Fruit fly (Drosophila melanogaster): Measurements from ENCODE around the gene sll.

Gene sll

DNA sequence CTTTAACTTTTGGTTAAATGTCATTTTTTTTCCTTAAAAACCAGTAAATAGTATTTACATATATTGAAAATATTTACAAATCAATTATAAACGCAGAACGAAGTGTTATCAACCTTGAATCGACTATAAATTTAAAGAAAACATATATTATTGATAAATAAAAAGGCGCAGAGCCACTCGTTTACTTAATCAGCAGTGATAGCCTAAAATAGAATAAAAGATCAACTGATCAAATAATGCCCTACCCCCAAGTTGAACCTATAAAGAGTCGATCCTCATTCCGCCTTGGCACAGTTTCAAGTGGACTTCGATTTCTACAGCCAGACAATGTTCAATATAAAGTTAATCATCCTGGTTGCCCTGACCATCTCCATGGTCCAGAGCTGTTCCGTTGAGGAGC lies 9.7 kb upstream of the sll start, which contains the start of gene CG7606:
Gene CG7606 (plus strand): TSS at position 301 of the 400 bp plus-strand sequence.
- no peak for TF ChIP-seq topi (GFP tag; optimal IDR thresholded peaks at IDR 0.05)
- TF ChIP-seq CG4318 (GFP tag; optimal IDR thresholded peaks at IDR 0.05): no peak
- TF ChIP-seq CG6854 (GFP tag; optimal IDR thresholded peaks at IDR 0.05): no peak
- TF ChIP-seq Hr4 (GFP tag; optimal IDR thresholded peaks at IDR 0.05): no peak
- TF ChIP-seq achi (GFP tag; optimal IDR thresholded peaks at IDR 0.05): no peak
- no peak for TF ChIP-seq Ets21C (GFP tag; optimal IDR thresholded peaks at IDR 0.05)
- no peak for TF ChIP-seq dac (GFP tag; optimal IDR thresholded peaks at IDR 0.05)
- TF ChIP-seq CG16779 (tag; optimal IDR thresholded peaks at IDR 0.05): no peak
- TF ChIP-seq CG6792 (GFP tag; optimal IDR thresholded peaks at IDR 0.05): no peak
- no peak for TF ChIP-seq Blimp-1 (GFP tag; optimal IDR thresholded peaks at IDR 0.05)
- TF ChIP-seq CG6163 (GFP tag; IDR thresholded peaks at IDR 0.05): no peak
- TF ChIP-seq vri (GFP tag; optimal IDR thresholded peaks at IDR 0.05): no peak
- TF ChIP-seq CG34406 (GFP tag; optimal IDR thresholded peaks at IDR 0.05): no peak
- no peak for TF ChIP-seq svp (GFP tag)
- no peak for TF ChIP-seq CG15336 (GFP tag; IDR thresholded peaks at IDR 0.05)

DNA sequence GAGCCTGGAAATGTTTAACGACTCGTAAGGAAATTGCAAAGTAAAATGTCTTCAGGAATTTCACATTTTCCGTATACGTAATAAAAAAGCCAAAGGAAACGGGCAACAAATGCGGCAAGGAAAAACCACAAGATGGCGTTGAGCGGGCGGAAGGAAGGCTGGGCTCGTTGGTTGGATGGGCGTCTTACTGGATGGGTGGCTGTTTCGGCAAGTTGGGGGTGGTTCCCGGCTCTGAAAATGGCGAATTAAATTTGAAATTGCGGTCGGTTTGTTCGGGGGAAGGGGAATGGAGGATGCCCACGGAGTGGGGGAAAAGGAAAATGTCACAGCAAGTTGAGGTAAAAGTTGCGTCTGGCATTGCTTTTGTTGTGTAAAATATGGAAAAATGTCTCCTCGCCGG lies 6.2 kb upstream of the sll start:
- no peak for TF ChIP-seq acj6 (GFP tag; optimal IDR thresholded peaks at IDR 0.05)
- no peak for TF ChIP-seq CG4318 (GFP tag; optimal IDR thresholded peaks at IDR 0.05)
- TF ChIP-seq Sox15 (GFP tag; optimal IDR thresholded peaks at IDR 0.05): no peak
- no peak for TF ChIP-seq CG11294 (GFP tag; IDR thresholded peaks at IDR 0.05)
- no peak for TF ChIP-seq CG6854 (GFP tag; optimal IDR thresholded peaks at IDR 0.05)
- no peak for TF ChIP-seq CG9139 (GFP tag; optimal IDR thresholded peaks at IDR 0.05)
- TF ChIP-seq CG32006 (GFP tag; optimal IDR thresholded peaks at IDR 0.05): no peak
- no peak for TF ChIP-seq CG10669 (GFP tag; optimal IDR thresholded peaks at IDR 0.05)
- TF ChIP-seq CG8319 (GFP tag; optimal IDR thresholded peaks at IDR 0.05): no peak

DNA sequence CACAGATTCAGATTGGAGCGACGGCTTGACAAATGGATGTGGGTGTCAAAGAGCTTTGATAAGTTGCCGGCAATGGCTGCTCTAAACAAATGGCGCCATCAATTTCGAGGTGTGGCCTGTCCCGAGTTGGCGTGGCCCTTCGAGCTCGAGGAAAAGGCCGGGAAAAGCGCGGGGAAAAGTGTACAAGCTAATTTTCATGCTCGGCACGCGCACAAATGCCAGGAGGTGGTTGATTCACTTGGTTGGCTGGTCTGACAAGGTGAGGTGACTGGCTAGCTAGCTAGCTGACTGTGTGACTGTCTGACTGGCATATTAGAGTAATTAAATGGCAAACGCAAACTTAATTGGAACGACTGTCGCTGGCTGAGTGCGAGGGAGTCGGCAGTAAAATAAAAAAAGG lies 4.0 kb upstream of the sll start:
- TF ChIP-seq svp (GFP tag) (peak; percentile 3), Eip75B (GFP tag; optimal IDR thresholded peaks at IDR 0.05) (no peak)

DNA sequence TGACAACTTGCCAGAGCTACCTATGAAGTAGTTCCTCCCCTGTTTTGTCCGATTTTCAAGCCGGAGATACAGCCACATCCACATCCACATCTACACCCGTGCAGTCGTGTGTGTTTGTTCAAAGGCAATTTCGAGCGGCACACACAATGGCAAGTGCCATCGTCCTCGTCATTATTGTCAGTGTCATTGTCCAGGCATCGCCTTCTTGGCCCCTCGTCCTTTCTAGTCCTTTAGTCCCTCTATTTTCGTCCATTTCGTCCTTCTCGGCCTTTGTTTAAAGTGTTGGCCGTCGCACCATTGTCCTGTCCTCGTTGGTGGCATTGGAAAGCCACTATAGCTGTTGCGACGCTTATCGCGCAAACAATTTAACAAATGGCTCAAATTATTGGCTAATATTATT lies 2.9 kb upstream of the sll start:
- TF ChIP-seq Hr39 (GFP tag; optimal IDR thresholded peaks at IDR 0.05) (no peak), CG10631 (GFP tag; optimal IDR thresholded peaks at IDR 0.05) (no peak)

DNA sequence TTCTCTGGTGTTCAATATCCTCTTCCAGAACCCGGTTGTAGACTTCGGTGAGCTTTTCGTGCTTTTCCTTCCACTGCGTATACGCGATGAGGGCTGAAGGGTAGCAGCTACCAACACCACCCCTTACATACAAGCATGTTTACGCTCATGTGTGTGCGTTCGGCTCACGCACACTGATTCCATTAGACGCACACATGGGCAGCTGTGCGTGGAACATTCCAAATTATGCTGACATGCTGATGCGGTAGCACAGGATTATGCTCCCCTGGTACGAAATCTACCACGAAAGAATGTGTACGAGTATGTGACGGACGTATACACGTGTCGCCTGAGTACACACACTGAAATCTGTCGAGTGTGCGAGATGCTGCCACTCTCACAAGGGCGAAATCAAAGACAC lies 2.2 kb upstream of the sll start:
- TF ChIP-seq CG31627 (GFP tag; optimal IDR thresholded peaks at IDR 0.05) (no peak), Eip75B (GFP tag; optimal IDR thresholded peaks at IDR 0.05) (no peak), lz (GFP tag; optimal IDR thresholded peaks at IDR 0.05) (no peak), vri (GFP tag; optimal IDR thresholded peaks at IDR 0.05) (peak; percentile 25)

DNA sequence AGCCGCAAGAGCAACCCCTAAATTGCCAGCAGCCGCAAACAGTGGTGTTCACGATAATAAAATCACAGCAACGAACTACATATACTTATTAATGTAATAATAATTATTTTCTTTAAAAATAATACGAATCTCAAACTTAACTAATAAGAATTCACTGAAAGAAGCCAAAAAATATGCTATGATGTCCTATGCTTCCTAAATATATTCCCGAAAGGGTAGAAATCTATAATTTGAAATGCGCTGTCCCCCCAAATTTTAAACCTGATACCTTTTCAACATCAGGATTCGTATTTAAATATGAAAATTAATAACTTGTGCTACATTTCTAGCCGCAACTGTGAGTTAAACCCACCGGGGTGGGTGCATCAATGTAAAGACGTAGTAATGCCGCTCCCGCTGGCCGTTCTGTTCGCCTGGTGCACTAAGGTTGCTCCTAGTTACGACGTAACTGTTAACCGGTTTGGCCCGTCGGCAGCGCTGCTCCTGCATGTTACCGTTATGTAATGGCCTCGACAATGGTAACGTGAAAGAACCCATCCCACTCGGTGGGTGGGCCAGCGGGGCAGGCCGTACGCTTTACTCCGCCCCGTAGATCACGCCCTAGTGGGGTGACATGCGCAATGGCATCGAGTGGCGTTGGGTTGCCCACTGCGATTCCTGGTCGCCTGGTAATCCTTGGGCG lies 1.6 kb upstream of the sll start:
- peak; percentile 22 for TF ChIP-seq CG1621 (tag; optimal IDR thresholded peaks at IDR 0.05)
- TF ChIP-seq salr (GFP tag; optimal IDR thresholded peaks at IDR 0.05): peak in 1 of 2 experiments; percentile 39
- no peak for TF ChIP-seq Lpt (GFP tag; optimal IDR thresholded peaks at IDR 0.05)
- no peak for TF ChIP-seq Eip75B (GFP tag; optimal IDR thresholded peaks at IDR 0.05)
- no peak for TF ChIP-seq esn (GFP tag; optimal IDR thresholded peaks at IDR 0.05)
- TF ChIP-seq Eip93F (GFP tag; optimal IDR thresholded peaks at IDR 0.05): no peak
- no peak for TF ChIP-seq Gug (GFP tag; IDR thresholded peaks at IDR 0.05)
- TF ChIP-seq CG3032 (tag; optimal IDR thresholded peaks at IDR 0.05): no peak
- TF ChIP-seq Blimp-1 (GFP tag; optimal IDR thresholded peaks at IDR 0.05): peak; percentile 20
- peak; percentile 59 for TF ChIP-seq achi (GFP tag; optimal IDR thresholded peaks at IDR 0.05)
- TF ChIP-seq CG10631 (GFP tag; optimal IDR thresholded peaks at IDR 0.05): peak; percentile 55
- TF ChIP-seq CG7368 (GFP tag; optimal IDR thresholded peaks at IDR 0.05): no peak
- peak; percentile 27 for TF ChIP-seq CG31627 (GFP tag; optimal IDR thresholded peaks at IDR 0.05)
- TF ChIP-seq spab (GFP tag; optimal IDR thresholded peaks at IDR 0.05): peak; percentile 61
- peak; percentile 3 for TF ChIP-seq dac (GFP tag; optimal IDR thresholded peaks at IDR 0.05)
- peak; percentile 33 for TF ChIP-seq fd59A (GFP tag; optimal IDR thresholded peaks at IDR 0.05)
- peak; percentile 39 for TF ChIP-seq CG6792 (GFP tag; optimal IDR thresholded peaks at IDR 0.05)
- peak; percentile 2 for TF ChIP-seq Hr39 (GFP tag; optimal IDR thresholded peaks at IDR 0.05)
- TF ChIP-seq Ets21C (GFP tag; optimal IDR thresholded peaks at IDR 0.05): no peak
- TF ChIP-seq CG11294 (GFP tag; IDR thresholded peaks at IDR 0.05): peak; percentile 24; the same call in 1 of the 2 replicates
- TF ChIP-seq CG32006 (GFP tag; optimal IDR thresholded peaks at IDR 0.05): peak; percentile 73
- peak; percentile 25 for TF ChIP-seq net (GFP tag; optimal IDR thresholded peaks at IDR 0.05)
- no peak for TF ChIP-seq CG6163 (GFP tag; IDR thresholded peaks at IDR 0.05)
- peak; percentile 43 for TF ChIP-seq Sox102F (GFP tag; optimal IDR thresholded peaks at IDR 0.05)
- TF ChIP-seq pdm3 (GFP tag; optimal IDR thresholded peaks at IDR 0.05): no peak
- no peak for TF ChIP-seq CG8319 (GFP tag; optimal IDR thresholded peaks at IDR 0.05)
